Worm (Caenorhabditis elegans) whole organism, L2 larva: ENCODE measurements around the gene F49E12.12.

Experiments
- R02D3.7 ChIP-seq: fragments of 150-350 bp; optimal IDR thresholded peaks from 2 replicates; lab custom pipeline; 2014; ENCODE audit warnings: missing biosample characterization, missing genetic modification characterization
- egl-27 ChIP-seq: sonication (generic microtip); optimal IDR thresholded peaks from 3 replicates; lab custom pipeline; 2017; ENCODE audit warnings: missing biosample characterization, missing genetic modification reagents, missing genetic modification characterization
- elt-3 ChIP-seq: sonication (generic microtip); optimal IDR thresholded peaks from 2 replicates; lab custom pipeline; 2017; ENCODE audit warnings: missing biosample characterization, missing genetic modification characterization
- nhr-12 ChIP-seq: fragments of 150-350 bp; optimal IDR thresholded peaks from 2 replicates; lab custom pipeline; 2014; ENCODE audit warnings: missing biosample characterization, missing genetic modification characterization
- nhr-237 ChIP-seq: fragments of 150-350 bp; optimal IDR thresholded peaks from 2 replicates; lab custom pipeline; 2014; ENCODE audit warnings: missing biosample characterization, missing genetic modification characterization
- peb-1 ChIP-seq: fragments of 150-350 bp; optimal IDR thresholded peaks from 2 replicates; lab custom pipeline; 2014; ENCODE audit warnings: missing biosample characterization, missing genetic modification characterization
- unc-55 ChIP-seq: fragments of 150-350 bp; sonication (generic microtip); optimal IDR thresholded peaks from 3 replicates; lab custom pipeline; 2014; ENCODE audit warnings: missing biosample characterization, missing genetic modification reagents, missing genetic modification characterization

- no peak for TF ChIP-seq unc-55 (GFP tag; lab: Kevin White, UChicago)
- no peak for TF ChIP-seq R02D3.7 (tag; lab: Kevin White, UChicago)
- no peak for TF ChIP-seq egl-27 (tag; lab: Kevin White, UChicago)
- no peak for TF ChIP-seq nhr-12 (tag; lab: Kevin White, UChicago)
- TF ChIP-seq peb-1 (tag; lab: Kevin White, UChicago), result no peak
- TF ChIP-seq elt-3 (tag; lab: Kevin White, UChicago), result no peak
- no peak for TF ChIP-seq nhr-237
Measured at ce11 chrII:8396041-8396440, 14.7 kb downstream of the F49E12.12 start, which contains the start of gene F49E12.7.
